Fruit fly (Drosophila melanogaster): Measurements from ENCODE around the gene Hmgcr.

Gene Hmgcr

dm6 chr3R:23713901-23714300 lies 19.2 kb upstream of the Hmgcr start (continued):
- peak; percentile 44 to 66 for TF ChIP-seq Pdp1 (GFP tag; optimal IDR thresholded peaks at IDR 0.05)
- TF ChIP-seq lab (GFP tag; optimal IDR thresholded peaks at IDR 0.05): peak; percentile 64
- no peak for TF ChIP-seq pzg (GFP tag; optimal IDR thresholded peaks at IDR 0.05)
- TF ChIP-seq chn (GFP tag; optimal IDR thresholded peaks at IDR 0.05): peak; percentile 56
- no peak for TF ChIP-seq en (GFP tag; optimal IDR thresholded peaks at IDR 0.05)
- TF ChIP-seq CG2120 (GFP tag; optimal IDR thresholded peaks at IDR 0.05): peak; percentile 39
- TF ChIP-seq HLHmδ (GFP tag; optimal IDR thresholded peaks at IDR 0.05): no peak
- TF ChIP-seq Elba2 (GFP tag; optimal IDR thresholded peaks at IDR 0.05): no peak
- no peak for TF ChIP-seq nom (GFP tag; optimal IDR thresholded peaks at IDR 0.05)
- TF ChIP-seq CG2889 (GFP tag; IDR thresholded peaks at IDR 0.05): peak; percentile 59; the same call in 1 of the 3 replicates
- peak; percentile 36 for TF ChIP-seq ewg (GFP tag; optimal IDR thresholded peaks at IDR 0.05)
- peak; percentile 63 for TF ChIP-seq Chrac-16 (GFP tag; optimal IDR thresholded peaks at IDR 0.05)
- TF ChIP-seq ro (GFP tag; IDR thresholded peaks at IDR 0.05): 0 out of 2 replicates have a peak, but pooled peaks have one; percentile 9
- no peak for TF ChIP-seq Meics (GFP tag; optimal IDR thresholded peaks at IDR 0.05)
- no peak for TF ChIP-seq CG3726 (GFP tag; IDR thresholded peaks at IDR 0.05)
- peak; percentile 72 for TF ChIP-seq PHDP (tag; optimal IDR thresholded peaks at IDR 0.05)
- no peak for TF ChIP-seq CG34376 (GFP tag; optimal IDR thresholded peaks at IDR 0.05)
- TF ChIP-seq Optix (GFP tag; IDR thresholded peaks at IDR 0.05): peak; percentile 29; the same call in 1 of the 3 replicates
- no peak for TF ChIP-seq CG18011 (GFP tag; optimal IDR thresholded peaks at IDR 0.05)
- peak; percentile 2 for TF ChIP-seq CG15514 (GFP tag; optimal IDR thresholded peaks at IDR 0.05)
- TF ChIP-seq CG16815 (GFP tag; optimal IDR thresholded peaks at IDR 0.05): peak; percentile 47
- 0 out of 3 replicates have a peak, but pooled peaks have one; percentile 32 for TF ChIP-seq CG17361 (GFP tag; IDR thresholded peaks at IDR 0.05)
- no peak for TF ChIP-seq CG7963 (GFP tag; IDR thresholded peaks at IDR 0.05; ENCODE audit: partially characterized antibody)
- TF ChIP-seq odd (GFP tag; optimal IDR thresholded peaks at IDR 0.05): no peak
- peak; percentile 17 for TF ChIP-seq ind (GFP tag; optimal IDR thresholded peaks at IDR 0.05)
- no peak for TF ChIP-seq CG11247 (GFP tag; IDR thresholded peaks at IDR 0.05)
- TF ChIP-seq pan (optimal IDR thresholded peaks at IDR 0.05): no peak
- peak in 1 of 2 experiments; percentile 64 for TF ChIP-seq pan (GFP tag; optimal IDR thresholded peaks at IDR 0.05 in 1 of 2, IDR thresholded peaks at IDR 0.05 in 1 of 2)
- peak; percentile 24; the same call in 1 of the 2 replicates for TF ChIP-seq stc (GFP tag; IDR thresholded peaks at IDR 0.05)
- peak; percentile 53; the same call in 1 of the 2 replicates for TF ChIP-seq Atf6 (GFP tag; IDR thresholded peaks at IDR 0.05)
- TF ChIP-seq CG17612 (GFP tag; IDR thresholded peaks at IDR 0.05): no peak
- no peak for TF ChIP-seq lov (optimal IDR thresholded peaks at IDR 0.05)
- peak; percentile 69; the same call in 1 of the 3 replicates for TF ChIP-seq lov (GFP tag; IDR thresholded peaks at IDR 0.05)
- TF ChIP-seq CG6254 (GFP tag; optimal IDR thresholded peaks at IDR 0.05): peak; percentile 46
- TF ChIP-seq CG33557 (GFP tag; optimal IDR thresholded peaks at IDR 0.05): peak; percentile 33
- TF ChIP-seq CG9797 (GFP tag; optimal IDR thresholded peaks at IDR 0.05): no peak
- TF ChIP-seq esg (GFP tag; conservative IDR thresholded peaks at IDR 0.05): peak; percentile 56
- no peak for TF ChIP-seq CG6272 (GFP tag; IDR thresholded peaks at IDR 0.05)
- peak; percentile 18 for TF ChIP-seq org-1 (GFP tag; optimal IDR thresholded peaks at IDR 0.05)
- no peak for TF ChIP-seq CG2129 (GFP tag; IDR thresholded peaks at IDR 0.05; ENCODE audit: partially characterized antibody)
- TF ChIP-seq CG32767 (GFP tag; IDR thresholded peaks at IDR 0.05): 0 out of 2 replicates have a peak, but pooled peaks have one; percentile 26
- TF ChIP-seq CG15601 (tag; optimal IDR thresholded peaks at IDR 0.05): peak; percentile 48
- peak; percentile 20; the same call in 1 of the 2 replicates for TF ChIP-seq CG9215 (GFP tag; IDR thresholded peaks at IDR 0.05)
- TF ChIP-seq Stat92E (GFP tag; optimal IDR thresholded peaks at IDR 0.05): no peak
- no peak for TF ChIP-seq stwl (tag; optimal IDR thresholded peaks at IDR 0.05)
- peak; percentile 82 for TF ChIP-seq unpg (GFP tag; optimal IDR thresholded peaks at IDR 0.05)
- no peak for TF ChIP-seq z (GFP tag; IDR thresholded peaks at IDR 0.05)
- no peak for TF ChIP-seq CG13287 (GFP tag; IDR thresholded peaks at IDR 0.05; ENCODE audit: partially characterized antibody)
- TF ChIP-seq ranshi (GFP tag; IDR thresholded peaks at IDR 0.05): peak; percentile 50
- peak; percentile 28; the same call in 1 of the 2 replicates for TF ChIP-seq CG4360 (GFP tag; IDR thresholded peaks at IDR 0.05)
